Worm (Caenorhabditis elegans) whole organism, L4 larva: ENCODE data around the gene ZK666.1.

Experiments used
- F49E8.2 ChIP-seq: sonication (generic microtip); optimal IDR thresholded peaks from 2 replicates; lab custom pipeline; 2016; ENCODE audit warnings: missing compliant biosample characterization, mild to moderate bottlenecking, missing genetic modification characterization, borderline replicate concordance
- Y48G9A.11 ChIP-seq: fragments of 200-800 bp; sonication (Bioruptor generic); IDR thresholded peaks from 2 replicates; pipeline ENCODE4 v1.3.6; 2022; ENCODE audit warnings: missing genetic modification reagents, missing genetic modification characterization, missing compliant biosample characterization
- attf-4 ChIP-seq: sonication (generic microtip); optimal IDR thresholded peaks from 3 replicates; lab custom pipeline; 2017; ENCODE audit warnings: missing biosample characterization, missing genetic modification characterization
- ceh-28 ChIP-seq: fragments of 150-350 bp; optimal IDR thresholded peaks from 2 replicates; lab custom pipeline; 2014; ENCODE audit warnings: missing biosample characterization, missing genetic modification reagents, missing genetic modification characterization
- fos-1 ChIP-seq: fragments of 150-350 bp; optimal IDR thresholded peaks from 2 replicates; lab custom pipeline; 2014; ENCODE audit warnings: missing biosample characterization, missing genetic modification characterization
- lim-7 ChIP-seq: fragments of 200-800 bp; sonication (Bioruptor generic); IDR thresholded peaks from 2 replicates; pipeline ENCODE4 v1.3.6; 2022; ENCODE audit warnings: missing genetic modification characterization, missing compliant biosample characterization
- lsy-2 ChIP-seq, 2 experiments: fragments of 150-350 bp in 1 of 2; sonication (generic microtip) in 1 of 2; optimal IDR thresholded peaks; 2 replicates each; lab custom pipeline; 2014 to 2017; ENCODE audit warnings: missing biosample characterization in 2 of 2, missing genetic modification characterization in 2 of 2
- mes-2 ChIP-seq: sonication (generic microtip); optimal IDR thresholded peaks from 2 replicates; lab custom pipeline; 2016; ENCODE audit warnings: missing genotype, mild to moderate bottlenecking, missing genetic modification characterization, missing compliant biosample characterization; ENCODE audit not compliant: poor library complexity, severe bottlenecking
- nhr-28 ChIP-seq: fragments of 150-350 bp; optimal IDR thresholded peaks from 2 replicates; lab custom pipeline; 2014; ENCODE audit warnings: missing biosample characterization, missing genetic modification characterization
- rbr-2 ChIP-seq: sonication (generic microtip); optimal IDR thresholded peaks from 2 replicates; lab custom pipeline; 2016; ENCODE audit warnings: missing genotype, missing genetic modification characterization, missing compliant biosample characterization
- spr-1 ChIP-seq: sonication (generic microtip); optimal IDR thresholded peaks from 2 replicates; lab custom pipeline; 2016; ENCODE audit warnings: mild to moderate bottlenecking, missing genetic modification characterization, missing compliant biosample characterization
- zag-1 ChIP-seq: fragments of 150-350 bp; optimal IDR thresholded peaks from 2 replicates; lab custom pipeline; 2014; ENCODE audit warnings: missing biosample characterization, missing genetic modification characterization

DNA sequence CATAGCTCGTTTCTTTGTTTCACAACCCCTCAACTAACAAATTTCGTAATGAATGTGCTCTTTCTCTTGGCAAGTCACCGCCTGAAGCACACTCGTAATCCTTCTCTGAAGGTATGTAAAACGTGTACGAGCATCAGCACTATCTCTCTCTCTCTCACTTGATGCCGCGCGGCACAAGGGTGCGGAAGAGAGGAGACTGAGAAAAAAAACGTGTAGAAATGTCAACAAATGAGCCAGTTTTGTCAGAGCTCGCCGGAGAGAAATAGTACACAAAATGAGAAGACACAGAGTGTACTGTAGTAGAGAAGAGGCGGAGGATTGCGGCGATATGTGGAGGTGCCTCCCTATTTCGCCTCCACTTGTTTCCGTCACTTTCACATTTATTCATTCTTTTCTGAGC, 39.1 kb upstream of the ZK666.1 start, which contains the start of gene F59B10.3:
- no peak for TF ChIP-seq mes-2
- no peak for TF ChIP-seq lsy-2 (tag; optimal IDR thresholded peaks at IDR 0.05; lab: Kevin White, UChicago)
- TF ChIP-seq spr-1 (tag; lab: Kevin White, UChicago), result no peak
- TF ChIP-seq nhr-28, result no peak
- TF ChIP-seq lim-7 (GFP tag; lab: Robert Waterston, UW), result no peak
- TF ChIP-seq rbr-2, result no peak
- TF ChIP-seq zag-1, result no peak
- no peak for TF ChIP-seq attf-4 (tag; lab: Kevin White, UChicago)
- TF ChIP-seq Y48G9A.11 (GFP tag; lab: Robert Waterston, UW), result no peak
- no peak for TF ChIP-seq ceh-28 (tag; lab: Kevin White, UChicago)
- no peak for TF ChIP-seq fos-1 (tag; lab: Kevin White, UChicago)
- TF ChIP-seq F49E8.2 (tag; lab: Kevin White, UChicago), result no peak
